Worm (Caenorhabditis elegans): ENCODE data around the gene F56D5.2.

The F56D5.2 gene

ce11 chrIV:9397278-9397677 lies 1.1 kb downstream of the F56D5.2 start, which contains the start of gene F56D5.3:
TSS of gene F56D5.3 (plus strand) at chrIV:9397578.
- TF ChIP-seq eor-1 (tag; optimal IDR thresholded peaks at IDR 0.05) = no peak
- no peak for TF ChIP-seq daf-12 (tag; optimal IDR thresholded peaks at IDR 0.05)
- TF ChIP-seq nhr-11 (tag; optimal IDR thresholded peaks at IDR 0.05) = no peak
- no peak for TF ChIP-seq nhr-67 (tag; optimal IDR thresholded peaks at IDR 0.05)
- no peak for TF ChIP-seq egl-5 (tag; optimal IDR thresholded peaks at IDR 0.05)
- TF ChIP-seq nhr-25 (tag; optimal IDR thresholded peaks at IDR 0.05) = no peak
- TF ChIP-seq mdl-1 (tag; optimal IDR thresholded peaks at IDR 0.05) = no peak
- TF ChIP-seq skn-1 (tag; optimal IDR thresholded peaks at IDR 0.05) = no peak
- TF ChIP-seq aly-2 (tag; optimal IDR thresholded peaks at IDR 0.05) = no peak
- no peak for TF ChIP-seq jun-1 (tag; optimal IDR thresholded peaks at IDR 0.05)
- TF ChIP-seq zag-1 (tag; optimal IDR thresholded peaks at IDR 0.05) = no peak
- TF ChIP-seq hmg-11 (tag; optimal IDR thresholded peaks at IDR 0.05) = no peak
- no peak for TF ChIP-seq fkh-10 (GFP tag; optimal IDR thresholded peaks at IDR 0.05)
- no peak for TF ChIP-seq R02D3.7 (tag; optimal IDR thresholded peaks at IDR 0.05)
- no peak for TF ChIP-seq pqm-1 (tag; optimal IDR thresholded peaks at IDR 0.05)
- TF ChIP-seq ztf-11 (tag; optimal IDR thresholded peaks at IDR 0.05) = no peak

- TF ChIP-seq unc-62 (GFP tag; optimal IDR thresholded peaks at IDR 0.05) = no peak
- TF ChIP-seq jun-1 (tag; optimal IDR thresholded peaks at IDR 0.05) = no peak
- TF ChIP-seq skn-1 (tag; optimal IDR thresholded peaks at IDR 0.05) = no peak
- no peak for TF ChIP-seq pqm-1 (tag; optimal IDR thresholded peaks at IDR 0.05)
- TF ChIP-seq ceh-9 (tag; optimal IDR thresholded peaks at IDR 0.05) = no peak
- no peak for TF ChIP-seq lin-15B (tag; optimal IDR thresholded peaks at IDR 0.05)
- TF ChIP-seq ceh-28 (tag; optimal IDR thresholded peaks at IDR 0.05) = no peak
- no peak for TF ChIP-seq ztf-4 (tag; optimal IDR thresholded peaks at IDR 0.05)
- no peak for TF ChIP-seq nhr-25 (tag; optimal IDR thresholded peaks at IDR 0.05)
- no peak for TF ChIP-seq ama-1 (optimal IDR thresholded peaks at IDR 0.05)
Observed at ce11 chrIV:9396118-9396517, 2.3 kb downstream of the F56D5.2 start, which contains the start of gene col-121. TSS of gene col-121 (minus strand) at chrIV:9396218.

ce11 chrIV:9386038-9386437 lies 12.4 kb downstream of the F56D5.2 start, which contains the start of gene daf-15:
TSS of gene daf-15 (plus strand) at chrIV:9386208.
- TF ChIP-seq elt-1 (tag; optimal IDR thresholded peaks at IDR 0.05) = no peak
- TF ChIP-seq tbx-2 (tag; optimal IDR thresholded peaks at IDR 0.05) = no peak
- peak; percentile 28 for TF ChIP-seq ceh-28 (tag; optimal IDR thresholded peaks at IDR 0.05)
- TF ChIP-seq elt-2 (tag; optimal IDR thresholded peaks at IDR 0.05) = peak; percentile 9
- no peak for TF ChIP-seq fkh-10 (GFP tag; optimal IDR thresholded peaks at IDR 0.05)
- peak; percentile 26 for TF ChIP-seq nhr-23 (tag; optimal IDR thresholded peaks at IDR 0.05)
- peak; percentile 50 for TF ChIP-seq skn-1 (tag; optimal IDR thresholded peaks at IDR 0.05)
- peak; percentile 70 for TF ChIP-seq lin-15B (tag; optimal IDR thresholded peaks at IDR 0.05)
- no peak for TF ChIP-seq nhr-67 (tag; optimal IDR thresholded peaks at IDR 0.05)
- TF ChIP-seq ama-1 (optimal IDR thresholded peaks at IDR 0.05) = no peak
- TF ChIP-seq pha-4 (tag; optimal IDR thresholded peaks at IDR 0.05) = peak; percentile 68
- peak; percentile 55 for TF ChIP-seq hmg-11 (tag; optimal IDR thresholded peaks at IDR 0.05)
- peak; percentile 15 for TF ChIP-seq jun-1 (tag; optimal IDR thresholded peaks at IDR 0.05)
- TF ChIP-seq nhr-43 (tag; optimal IDR thresholded peaks at IDR 0.05; ENCODE audit: poor library complexity, severe bottlenecking) = no peak
- TF ChIP-seq egl-5 (tag; optimal IDR thresholded peaks at IDR 0.05) = peak; percentile 47
- TF ChIP-seq fkh-2 (tag; optimal IDR thresholded peaks at IDR 0.05) = no peak
- no peak for TF ChIP-seq lin-39 (tag; optimal IDR thresholded peaks at IDR 0.05)
- peak; percentile 3 for TF ChIP-seq pqm-1 (tag; optimal IDR thresholded peaks at IDR 0.05)
- TF ChIP-seq nhr-76 (tag; optimal IDR thresholded peaks at IDR 0.05) = no peak
- TF ChIP-seq nhr-25 (tag; optimal IDR thresholded peaks at IDR 0.05) = peak; percentile 26

ce11 chrIV:9384826-9385225 lies 13.6 kb downstream of the F56D5.2 start, which contains the start of gene C10C5.7:
TSS of gene C10C5.7 (plus strand) at chrIV:9385126.
- no peak for TF ChIP-seq aly-2 (tag; optimal IDR thresholded peaks at IDR 0.05)
- TF ChIP-seq nhr-67 (tag; optimal IDR thresholded peaks at IDR 0.05) = no peak
- no peak for TF ChIP-seq ceh-28 (tag; optimal IDR thresholded peaks at IDR 0.05)
- TF ChIP-seq eor-1 (tag; optimal IDR thresholded peaks at IDR 0.05) = no peak
- TF ChIP-seq zag-1 (tag; optimal IDR thresholded peaks at IDR 0.05) = no peak
- TF ChIP-seq unc-62 (GFP tag; optimal IDR thresholded peaks at IDR 0.05) = no peak
- no peak for TF ChIP-seq sea-2 (GFP tag; optimal IDR thresholded peaks at IDR 0.05)
- no peak for TF ChIP-seq jun-1 (tag; optimal IDR thresholded peaks at IDR 0.05)
- no peak for TF ChIP-seq nhr-77 (tag; optimal IDR thresholded peaks at IDR 0.05)
- TF ChIP-seq tbx-2 (tag; optimal IDR thresholded peaks at IDR 0.05) = no peak
- TF ChIP-seq pqm-1 (tag; optimal IDR thresholded peaks at IDR 0.05) = no peak
- TF ChIP-seq elt-1 (tag; optimal IDR thresholded peaks at IDR 0.05) = no peak
- TF ChIP-seq daf-12 (tag; optimal IDR thresholded peaks at IDR 0.05) = no peak

- TF ChIP-seq pha-4 (tag; optimal IDR thresholded peaks at IDR 0.05) (no peak), nhr-43 (tag; optimal IDR thresholded peaks at IDR 0.05; ENCODE audit: poor library complexity, severe bottlenecking) (no peak), nhr-67 (tag; optimal IDR thresholded peaks at IDR 0.05) (no peak), ceh-9 (tag; optimal IDR thresholded peaks at IDR 0.05) (no peak), elt-3 (tag; optimal IDR thresholded peaks at IDR 0.05) (no peak), R02D3.7 (tag; optimal IDR thresholded peaks at IDR 0.05) (no peak), hmg-11 (tag; optimal IDR thresholded peaks at IDR 0.05) (no peak)
Observed at ce11 chrIV:9381136-9381535, 17.3 kb downstream of the F56D5.2 start, which contains the start of gene C10C5.5. TSS of gene C10C5.5 (plus strand) at chrIV:9381436.

Measured in whole organism, L3 larva.